Fruit fly (Drosophila melanogaster) whole organism, embryonic: ENCODE measurements around the gene chb.

Source experiments
- Abd-B ChIP-seq: fragments of 200-800 bp; sonication (Bioruptor generic); optimal IDR thresholded peaks from 2 replicates; lab custom pipeline; 2018; ENCODE audit warnings: missing biosample characterization, mild to moderate bottlenecking, missing genetic modification characterization, moderate library complexity
- BEAF-32 ChIP-seq: fragments of 200-800 bp; sonication (Bioruptor generic); optimal IDR thresholded peaks from 3 replicates; lab custom pipeline; 2017; ENCODE audit warnings: missing biosample characterization, missing genetic modification characterization, mild to moderate bottlenecking, moderate library complexity, missing genetic modification reagents
- CG11085 ChIP-seq: fragments of 200-800 bp; sonication (Bioruptor generic); IDR thresholded peaks from 2 replicates; pipeline ENCODE4 v1.3.6; 2022; ENCODE audit warnings: missing biosample characterization, missing genetic modification characterization
- CG12104 ChIP-seq: fragments of 200-800 bp; sonication (Bioruptor generic); optimal IDR thresholded peaks from 3 replicates; lab custom pipeline; 2016; ENCODE audit warnings: missing biosample characterization, missing genetic modification characterization
- CG12659 ChIP-seq: fragments of 200-800 bp; sonication (Bioruptor generic); optimal IDR thresholded peaks from 3 replicates; lab custom pipeline; 2017; ENCODE audit warnings: mild to moderate bottlenecking, missing biosample characterization, missing genetic modification reagents, missing genetic modification characterization
- CG16863 ChIP-seq: fragments of 200-800 bp; sonication (Bioruptor generic); optimal IDR thresholded peaks from 3 replicates; lab custom pipeline; 2016; ENCODE audit warnings: missing biosample characterization, missing genetic modification characterization
- CG17829 ChIP-seq: fragments of 200-800 bp; optimal IDR thresholded peaks from 2 replicates; lab custom pipeline; 2019; ENCODE audit warnings: missing biosample characterization, mild to moderate bottlenecking, missing genetic modification characterization, moderate library complexity
- CG18011 ChIP-seq: fragments of 200-800 bp; sonication (Bioruptor generic); optimal IDR thresholded peaks from 2 replicates; lab custom pipeline; 2017; ENCODE audit warnings: missing biosample characterization, missing genetic modification characterization, mild to moderate bottlenecking, moderate library complexity, missing genotype
- CG18262 ChIP-seq: fragments of 200-800 bp; optimal IDR thresholded peaks from 3 replicates; lab custom pipeline; 2019; ENCODE audit warnings: missing biosample characterization, mild to moderate bottlenecking, missing genetic modification characterization, moderate library complexity
- CG2116 ChIP-seq: fragments of 200-800 bp; sonication (Bioruptor generic); optimal IDR thresholded peaks from 3 replicates; lab custom pipeline; 2018; ENCODE audit warnings: missing biosample characterization, mild to moderate bottlenecking, missing genetic modification characterization
- CG2889 ChIP-seq: fragments of 200-800 bp; sonication (Bioruptor generic); IDR thresholded peaks from 3 replicates; pipeline ENCODE4 v1.3.6; 2022; ENCODE audit warnings: missing biosample characterization, missing genetic modification characterization
- CG34224 ChIP-seq: fragments of 200-800 bp; sonication (Bioruptor generic); IDR thresholded peaks from 3 replicates; pipeline ENCODE4 v1.3.6; 2022; ENCODE audit warnings: missing biosample characterization, missing genetic modification characterization; ENCODE audit not compliant: partially characterized antibody
- CG4730 ChIP-seq: fragments of 200-800 bp; sonication (Bioruptor generic); IDR thresholded peaks from 2 replicates; pipeline ENCODE4 v1.3.6; 2022; ENCODE audit warnings: missing biosample characterization, missing genetic modification characterization
- CG6689 ChIP-seq: fragments of 200-800 bp; sonication (Bioruptor generic); IDR thresholded peaks from 2 replicates; pipeline ENCODE4 v1.3.6; 2022; ENCODE audit warnings: missing biosample characterization, missing genetic modification characterization
- CG6791 ChIP-seq: fragments of 200-800 bp; sonication (Bioruptor generic); IDR thresholded peaks from 3 replicates; pipeline ENCODE4 v1.3.6; 2022; ENCODE audit warnings: missing biosample characterization, missing genetic modification characterization; ENCODE audit not compliant: partially characterized antibody
- CG9727 ChIP-seq: fragments of 200-800 bp; sonication (Bioruptor generic); optimal IDR thresholded peaks from 3 replicates; lab custom pipeline; 2017; ENCODE audit warnings: missing biosample characterization, mild to moderate bottlenecking, missing genetic modification characterization
- CG9797 ChIP-seq: fragments of 200-800 bp; sonication (Bioruptor generic); optimal IDR thresholded peaks from 3 replicates; lab custom pipeline; 2018; ENCODE audit warnings: missing biosample characterization, mild to moderate bottlenecking, missing genetic modification characterization
- CG9817 ChIP-seq: fragments of 200-800 bp; sonication (Bioruptor generic); optimal IDR thresholded peaks from 2 replicates; lab custom pipeline; 2018; ENCODE audit warnings: missing biosample characterization, mild to moderate bottlenecking, missing genetic modification characterization, moderate library complexity
- CG9876 ChIP-seq: fragments of 200-800 bp; sonication (Bioruptor generic); optimal IDR thresholded peaks from 2 replicates; lab custom pipeline; 2016; ENCODE audit warnings: missing biosample characterization, missing genetic modification characterization
- Chrac-16 ChIP-seq: fragments of 200-800 bp; sonication (Bioruptor generic); optimal IDR thresholded peaks from 3 replicates; lab custom pipeline; 2016; ENCODE audit warnings: missing biosample characterization, missing genetic modification characterization
- Dip3 ChIP-seq: fragments of 200-800 bp; sonication (Bioruptor generic); optimal IDR thresholded peaks from 3 replicates; lab custom pipeline; 2016; ENCODE audit warnings: missing biosample characterization, missing genetic modification characterization
- Doc2 ChIP-seq: fragments of 200-800 bp; sonication (Bioruptor generic); IDR thresholded peaks from 2 replicates; pipeline ENCODE4 v1.3.6; 2022; ENCODE audit warnings: missing biosample characterization, missing genetic modification characterization
- Dref ChIP-seq: fragments of 200-800 bp; sonication (Bioruptor generic); IDR thresholded peaks from 2 replicates; pipeline ENCODE4 v1.3.6; 2022; ENCODE audit warnings: missing biosample characterization, missing genetic modification characterization
- E2f2 ChIP-seq: fragments of 200-800 bp; sonication (Bioruptor generic); IDR thresholded peaks from 2 replicates; pipeline ENCODE4 v1.3.6; 2022; ENCODE audit warnings: missing biosample characterization, missing genetic modification characterization
- Ets65A ChIP-seq: fragments of 200-800 bp; sonication (Bioruptor generic); peaks from one replicate; lab custom pipeline; 2016; ENCODE audit warnings: missing biosample characterization, missing genetic modification characterization
- Fer1 ChIP-seq: fragments of 200-800 bp; sonication (Bioruptor generic); optimal IDR thresholded peaks from 2 replicates; lab custom pipeline; 2017; ENCODE audit warnings: missing biosample characterization, mild to moderate bottlenecking, missing genetic modification characterization
- Gug ChIP-seq: fragments of 200-800 bp; sonication (Bioruptor generic); IDR thresholded peaks from 4 replicates; pipeline ENCODE4 v1.3.6; 2022; ENCODE audit warnings: missing biosample characterization, missing genetic modification characterization
- H15 ChIP-seq: fragments of 200-800 bp; sonication (Bioruptor generic); IDR thresholded peaks from 3 replicates; pipeline ENCODE4 v1.3.6; 2022; ENCODE audit warnings: missing biosample characterization, missing genetic modification characterization
- Hsf ChIP-seq: fragments of 200-800 bp; sonication (Bioruptor generic); optimal IDR thresholded peaks from 3 replicates; lab custom pipeline; 2016; ENCODE audit warnings: missing biosample characterization, missing genetic modification characterization
- MTF-1 ChIP-seq: fragments of 200-800 bp; sonication (Bioruptor generic); optimal IDR thresholded peaks from 2 replicates; lab custom pipeline; 2018; ENCODE audit warnings: missing biosample characterization, mild to moderate bottlenecking, missing genetic modification characterization, borderline replicate concordance
- Myb ChIP-seq: fragments of 200-800 bp; sonication (Bioruptor generic); optimal IDR thresholded peaks from 2 replicates; lab custom pipeline; 2016; ENCODE audit warnings: missing biosample characterization, missing genetic modification characterization
- NC2α ChIP-seq: fragments of 200-800 bp; sonication (Bioruptor generic); optimal IDR thresholded peaks from 2 replicates; lab custom pipeline; 2016; ENCODE audit warnings: missing biosample characterization, missing genetic modification characterization
- Rfx ChIP-seq: fragments of 200-800 bp; sonication (Bioruptor generic); IDR thresholded peaks from 2 replicates; pipeline ENCODE4 v1.3.6; 2022; ENCODE audit warnings: missing biosample characterization, missing genetic modification characterization
- dati ChIP-seq: fragments of 200-800 bp; sonication (Bioruptor generic); IDR thresholded peaks from 2 replicates; pipeline ENCODE4 v1.3.6; 2022; ENCODE audit warnings: missing biosample characterization, missing genetic modification characterization
- dmrt99B ChIP-seq: fragments of 200-800 bp; sonication (Bioruptor generic); optimal IDR thresholded peaks from 2 replicates; lab custom pipeline; 2018; ENCODE audit warnings: missing biosample characterization, mild to moderate bottlenecking, missing genetic modification characterization, moderate library complexity
- eve ChIP-seq, 2 experiments: fragments of >200 bp; optimal IDR thresholded peaks; 2 replicates each; lab custom pipeline; 2017; ENCODE audit warnings: missing biosample characterization in 2 of 2, missing genetic modification characterization in 2 of 2
- gcm2 ChIP-seq: fragments of 200-800 bp; sonication (Bioruptor generic); optimal IDR thresholded peaks from 2 replicates; lab custom pipeline; 2016; ENCODE audit warnings: missing biosample characterization, missing genetic modification characterization
- grn ChIP-seq: fragments of 200-800 bp; sonication (Bioruptor generic); optimal IDR thresholded peaks from 3 replicates; lab custom pipeline; 2017; ENCODE audit warnings: missing biosample characterization, missing genetic modification characterization
- gro ChIP-seq: fragments of 200-800 bp; sonication (Bioruptor generic); optimal IDR thresholded peaks from 2 replicates; lab custom pipeline; 2016; ENCODE audit warnings: missing biosample characterization, missing genetic modification characterization
- hbn ChIP-seq: fragments of 200-800 bp; sonication (Bioruptor generic); IDR thresholded peaks from 2 replicates; pipeline ENCODE4 v1.3.6; 2022; ENCODE audit warnings: missing biosample characterization, missing genetic modification characterization; ENCODE audit not compliant: partially characterized antibody
- jigr1 ChIP-seq: fragments of 200-800 bp; sonication (Bioruptor generic); IDR thresholded peaks from 3 replicates; pipeline ENCODE4 v1.3.6; 2022; ENCODE audit warnings: missing biosample characterization, missing genetic modification characterization
- ken ChIP-seq: fragments of 200-800 bp; sonication (Bioruptor generic); IDR thresholded peaks from 3 replicates; pipeline ENCODE4 v1.3.6; 2022; ENCODE audit warnings: missing biosample characterization, missing genetic modification characterization
- mam ChIP-seq: fragments of 200-800 bp; sonication (Bioruptor generic); optimal IDR thresholded peaks from 3 replicates; lab custom pipeline; 2016; ENCODE audit warnings: missing biosample characterization, missing genetic modification characterization
- nom ChIP-seq: fragments of 200-800 bp; sonication (Bioruptor generic); optimal IDR thresholded peaks from 2 replicates; lab custom pipeline; 2017; ENCODE audit warnings: missing biosample characterization, missing genetic modification characterization, mild to moderate bottlenecking, moderate library complexity, missing genetic modification reagents
- phol ChIP-seq: fragments of 200-800 bp; sonication (Bioruptor generic); optimal IDR thresholded peaks from 3 replicates; lab custom pipeline; 2018; ENCODE audit warnings: missing biosample characterization, mild to moderate bottlenecking, missing genetic modification characterization, moderate library complexity
- pita ChIP-seq: fragments of 200-800 bp; sonication (Bioruptor generic); optimal IDR thresholded peaks from 2 replicates; lab custom pipeline; 2017; ENCODE audit warnings: missing biosample characterization, mild to moderate bottlenecking, missing genetic modification characterization
- pros ChIP-seq: fragments of 200-800 bp; sonication (Bioruptor generic); optimal IDR thresholded peaks from 3 replicates; lab custom pipeline; 2019; ENCODE audit warnings: missing biosample characterization, mild to moderate bottlenecking, missing genetic modification characterization, moderate library complexity
- ranshi ChIP-seq: fragments of 200-800 bp; sonication (Bioruptor generic); IDR thresholded peaks from 2 replicates; pipeline ENCODE4 v1.3.6; 2022; ENCODE audit warnings: missing biosample characterization, missing genetic modification characterization
- stwl ChIP-seq: fragments of 200-800 bp; sonication (Bioruptor generic); optimal IDR thresholded peaks from 3 replicates; lab custom pipeline; 2018; ENCODE audit warnings: missing biosample characterization, mild to moderate bottlenecking, missing genetic modification characterization, moderate library complexity
- tup ChIP-seq: fragments of 200-800 bp; sonication (Bioruptor generic); optimal IDR thresholded peaks from 2 replicates; lab custom pipeline; 2016; ENCODE audit warnings: missing biosample characterization, mild to moderate bottlenecking, missing genetic modification characterization, moderate library complexity
- twi ChIP-seq: fragments of 200-800 bp; optimal IDR thresholded peaks from 2 replicates; lab custom pipeline; 2019; ENCODE audit warnings: missing biosample characterization, mild to moderate bottlenecking, missing genetic modification characterization, moderate library complexity
- zen ChIP-seq: fragments of 200-800 bp; sonication (Bioruptor generic); optimal IDR thresholded peaks from 3 replicates; lab custom pipeline; 2018; ENCODE audit warnings: missing biosample characterization, mild to moderate bottlenecking, missing genetic modification characterization, moderate library complexity
- zfh1 ChIP-seq: fragments of 200-800 bp; sonication (Bioruptor generic); IDR thresholded peaks from 3 replicates; pipeline ENCODE4 v1.3.6; 2022; ENCODE audit warnings: missing biosample characterization, missing genetic modification characterization

chb gene

DNA sequence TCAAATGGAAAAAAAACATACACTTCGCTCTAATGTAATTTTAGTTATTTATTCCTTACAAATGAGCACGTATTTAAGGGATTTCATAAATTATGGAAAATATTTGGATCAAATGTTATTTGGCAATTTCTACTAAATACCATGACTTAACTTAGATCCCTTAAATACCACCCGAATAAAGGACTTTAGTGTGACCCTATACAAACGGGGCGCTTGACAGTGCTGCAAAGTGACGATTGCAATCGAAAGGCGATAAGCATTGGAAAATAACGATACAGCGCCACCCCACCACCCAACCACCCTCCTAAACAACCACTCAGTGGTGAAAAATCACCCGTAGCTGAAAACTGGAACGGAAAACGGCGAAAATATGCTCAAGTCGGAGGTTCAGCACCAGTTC lies 41.2 kb upstream of the chb start, which contains the start of gene ICA69 (continued):
- no peak for TF ChIP-seq CG11085 (GFP tag; lab: Robert Waterston, UW)
- TF ChIP-seq Hsf, result no peak
- TF ChIP-seq CG16863, result no peak
- peak; percentile 48 for TF ChIP-seq E2f2 (GFP tag; lab: Robert Waterston, UW)
- peak; percentile 27 for TF ChIP-seq Myb (GFP tag; lab: Kevin White, UChicago)
- 0 out of 3 replicates have a peak, but pooled peaks have one; percentile 29 for TF ChIP-seq CG6791 (GFP tag; lab: Robert Waterston, UW)
- TF ChIP-seq CG4730, result no peak
- peak; percentile 69 for TF ChIP-seq Ets65A (GFP tag; lab: Kevin White, UChicago)
- peak; percentile 80 for TF ChIP-seq CG9797 (GFP tag; lab: Kevin White, UChicago)
- peak; percentile 41 for TF ChIP-seq Dref (GFP tag; lab: Robert Waterston, UW)
- no peak for TF ChIP-seq MTF-1
- TF ChIP-seq CG6689 (GFP tag; lab: Robert Waterston, UW), result no peak
- no peak for TF ChIP-seq NC2α (GFP tag; lab: Kevin White, UChicago)
- TF ChIP-seq Rfx (GFP tag; lab: Robert Waterston, UW), result no peak
- TF ChIP-seq mam (GFP tag; lab: Kevin White, UChicago), result no peak
- TF ChIP-seq H15 (GFP tag; lab: Robert Waterston, UW), result no peak
- TF ChIP-seq twi (tag; lab: Kevin White, UChicago), result no peak
- TF ChIP-seq jigr1 (GFP tag; lab: Robert Waterston, UW), result no peak
- TF ChIP-seq pita, result no peak
- no peak for TF ChIP-seq CG2889
- no peak for TF ChIP-seq pros
- no peak for TF ChIP-seq Gug (GFP tag; lab: Robert Waterston, UW)
- no peak for TF ChIP-seq dmrt99B (tag; lab: Kevin White, UChicago)
- no peak for TF ChIP-seq CG9727 (GFP tag; lab: Kevin White, UChicago)
- no peak for TF ChIP-seq Abd-B (GFP tag; lab: Kevin White, UChicago)
- no peak for TF ChIP-seq CG18262
- no peak for TF ChIP-seq CG9876 (GFP tag; lab: Kevin White, UChicago)
- no peak for TF ChIP-seq grn
- TF ChIP-seq zen (tag; lab: Kevin White, UChicago), result peak; percentile 32
- TF ChIP-seq hbn, result no peak

DNA sequence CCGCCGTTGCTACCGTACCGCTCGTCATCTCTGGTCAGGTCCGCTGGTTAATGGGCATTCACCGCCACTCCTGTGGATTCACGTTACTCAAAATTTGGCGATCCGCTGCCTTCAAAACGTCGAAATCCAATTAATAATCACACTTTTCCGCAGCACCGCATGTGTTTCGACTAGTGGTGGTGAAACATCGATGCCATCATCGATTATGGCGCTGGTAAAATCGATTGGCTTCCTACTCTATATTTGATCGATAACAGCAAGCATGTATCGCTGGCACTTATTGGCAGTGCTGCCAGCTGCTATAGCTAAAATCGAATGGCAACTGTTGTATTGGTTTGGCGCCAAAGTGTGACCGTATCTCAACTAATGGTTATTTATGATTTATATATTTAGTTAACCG lies 36.8 kb upstream of the chb start:
- TF ChIP-seq ranshi (no peak), phol (tag; lab: Kevin White, UChicago) (peak; percentile 56), CG9817 (tag; lab: Kevin White, UChicago) (no peak), CG17829 (tag; lab: Kevin White, UChicago) (peak; percentile 51), CG2116 (peak; percentile 97), nom (no peak), CG2889 (no peak), Chrac-16 (GFP tag; lab: Kevin White, UChicago) (no peak), gcm2 (GFP tag; lab: Kevin White, UChicago) (peak; percentile 5), CG12659 (peak; percentile 73), CG18011 (no peak), Doc2 (GFP tag; lab: Robert Waterston, UW) (no peak), CG12104 (GFP tag; lab: Kevin White, UChicago) (no peak), BEAF-32 (GFP tag; lab: Kevin White, UChicago) (peak; percentile 80), dati (GFP tag; lab: Robert Waterston, UW) (no peak), stwl (tag; lab: Kevin White, UChicago) (peak; percentile 95), Dip3 (GFP tag; lab: Kevin White, UChicago) (peak; percentile 17), gro (peak; percentile 2), Fer1 (GFP tag; lab: Kevin White, UChicago) (no peak), zfh1 (GFP tag; lab: Robert Waterston, UW) (0 out of 3 replicates have a peak, but pooled peaks have one; percentile 11), CG34224 (GFP tag; lab: Robert Waterston, UW) (peak; percentile 90), ken (no peak), tup (GFP tag; lab: Kevin White, UChicago) (no peak), eve (GFP tag; optimal IDR thresholded peaks at IDR 0.05; lab: Kevin White, UChicago) (no peak)
